Fruit fly (Drosophila melanogaster): ENCODE results near the gene CG14441.

CG14441 gene

dm6 chrX:6656023-6656594 lies 43.2 kb upstream of the CG14441 start (continued):
- TF ChIP-seq CG4360 (GFP tag; IDR thresholded peaks at IDR 0.05) (no peak), CG13296 (GFP tag; optimal IDR thresholded peaks at IDR 0.05) (peak; percentile 80), Rfx (GFP tag; IDR thresholded peaks at IDR 0.05) (peak; percentile 86), mirr (GFP tag; optimal IDR thresholded peaks at IDR 0.05) (peak; percentile 43), gro (GFP tag; optimal IDR thresholded peaks at IDR 0.05) (peak; percentile 87), pzg (GFP tag; optimal IDR thresholded peaks at IDR 0.05) (no peak), Dip2 (GFP tag; IDR thresholded peaks at IDR 0.05) (no peak), CG34422 (GFP tag; IDR thresholded peaks at IDR 0.05) (peak; percentile 75), otp (GFP tag; IDR thresholded peaks at IDR 0.05) (peak; percentile 73), Drgx (GFP tag; IDR thresholded peaks at IDR 0.05) (peak; percentile 88), CG13424 (tag; optimal IDR thresholded peaks at IDR 0.05) (peak; percentile 85), ATbp (GFP tag; optimal IDR thresholded peaks at IDR 0.05) (peak; percentile 81), sc (optimal IDR thresholded peaks at IDR 0.05) (no peak), sc (GFP tag; optimal IDR thresholded peaks at IDR 0.05) (peak; percentile 67), CkIIα-i1 (GFP tag; IDR thresholded peaks at IDR 0.05) (no peak), CG15696 (tag; optimal IDR thresholded peaks at IDR 0.05) (peak; percentile 65), CG15269 (tag; optimal IDR thresholded peaks at IDR 0.05) (peak; percentile 88), C15 (GFP tag; IDR thresholded peaks at IDR 0.05) (peak; percentile 70; the same call in 1 of the 3 replicates), al (GFP tag; IDR thresholded peaks at IDR 0.05) (peak; percentile 71; the same call in 1 of the 2 replicates), knrl (GFP tag; IDR thresholded peaks at IDR 0.05; ENCODE audit: partially characterized antibody) (no peak), Tbp (GFP tag; optimal IDR thresholded peaks at IDR 0.05) (no peak), pan (optimal IDR thresholded peaks at IDR 0.05) (no peak), pan (GFP tag; optimal IDR thresholded peaks at IDR 0.05 in 1 of 2, IDR thresholded peaks at IDR 0.05 in 1 of 2) (peak in 1 of 2 experiments; percentile 83), H2.0 (GFP tag; IDR thresholded peaks at IDR 0.05) (peak; percentile 71), Bgb (GFP tag; IDR thresholded peaks at IDR 0.05; ENCODE audit: partially characterized antibody) (no peak), CG34224 (GFP tag; IDR thresholded peaks at IDR 0.05; ENCODE audit: partially characterized antibody) (no peak), dm (GFP tag; optimal IDR thresholded peaks at IDR 0.05) (peak; percentile 71), gem (tag; optimal IDR thresholded peaks at IDR 0.05) (peak; percentile 89), bbx (GFP tag; IDR thresholded peaks at IDR 0.05; ENCODE audit: partially characterized antibody) (no peak), CG18619 (GFP tag; optimal IDR thresholded peaks at IDR 0.05) (peak; percentile 87), seq (GFP tag; IDR thresholded peaks at IDR 0.05) (peak; percentile 82), Fer2 (tag; optimal IDR thresholded peaks at IDR 0.05) (peak; percentile 49), sens (GFP tag) (peak; percentile 96), CG1832 (GFP tag; optimal IDR thresholded peaks at IDR 0.05) (no peak), CG7372 (GFP tag; IDR thresholded peaks at IDR 0.05) (peak; percentile 78), CG9727 (GFP tag; optimal IDR thresholded peaks at IDR 0.05) (peak; percentile 91), ci (GFP tag; IDR thresholded peaks at IDR 0.05) (peak; percentile 67; the same call in 2 of the 3 replicates), HLH4C (GFP tag; IDR thresholded peaks at IDR 0.05; ENCODE audit: partially characterized antibody) (no peak), grau (tag; optimal IDR thresholded peaks at IDR 0.05) (peak; percentile 86), Hsf (GFP tag; optimal IDR thresholded peaks at IDR 0.05) (peak; percentile 83), CG33213 (GFP tag; optimal IDR thresholded peaks at IDR 0.05) (peak; percentile 78), pros (GFP tag; optimal IDR thresholded peaks at IDR 0.05) (no peak), gcm (GFP tag; optimal IDR thresholded peaks at IDR 0.05) (peak; percentile 77), gfzf (GFP tag; optimal IDR thresholded peaks at IDR 0.05) (no peak), Ptx1 (GFP tag; IDR thresholded peaks at IDR 0.05) (peak; percentile 86), slou (GFP tag; optimal IDR thresholded peaks at IDR 0.05) (peak; percentile 76), schlank (tag; optimal IDR thresholded peaks at IDR 0.05) (peak; percentile 70), crc (GFP tag; optimal IDR thresholded peaks at IDR 0.05) (peak; percentile 78), fru (optimal IDR thresholded peaks at IDR 0.05) (no peak), Dip3 (GFP tag; optimal IDR thresholded peaks at IDR 0.05) (peak; percentile 85), stwl (tag; optimal IDR thresholded peaks at IDR 0.05) (no peak)

All from whole organism, embryonic.